Worm (Caenorhabditis elegans) whole organism, young adult: Measurements from ENCODE around the gene M106.8.

ENCODE experiments used
- B0035.1 ChIP-seq: sonication (generic microtip); optimal IDR thresholded peaks from 2 replicates; lab custom pipeline; 2016; ENCODE audit warnings: missing genetic modification characterization, mild to moderate bottlenecking, missing compliant biosample characterization, missing genotype, missing genetic modification reagents
- B0261.1 ChIP-seq: sonication (generic microtip); optimal IDR thresholded peaks from 2 replicates; lab custom pipeline; 2016; ENCODE audit warnings: mild to moderate bottlenecking, missing genetic modification characterization, moderate library complexity, missing compliant biosample characterization
- B0336.3 ChIP-seq: fragments of 200-800 bp; sonication (Bioruptor generic); IDR thresholded peaks from 2 replicates; pipeline ENCODE4 v1.3.6; 2022; ENCODE audit warnings: missing genetic modification characterization, missing compliant biosample characterization
- D2030.7 ChIP-seq: fragments of 200-800 bp; sonication (Bioruptor generic); IDR thresholded peaks from 2 replicates; pipeline ENCODE4 v1.3.6; 2022; ENCODE audit warnings: missing genetic modification reagents, missing genetic modification characterization, missing compliant biosample characterization
- F10E7.11 ChIP-seq: sonication (generic microtip); optimal IDR thresholded peaks from 2 replicates; lab custom pipeline; 2017; ENCODE audit warnings: mild to moderate bottlenecking, missing genetic modification characterization, moderate library complexity, missing compliant biosample characterization
- F23B12.7 ChIP-seq: sonication (generic microtip); optimal IDR thresholded peaks from 2 replicates; lab custom pipeline; 2017; ENCODE audit warnings: missing genetic modification characterization, mild to moderate bottlenecking, missing compliant biosample characterization, antibody characterized with exemption, moderate library complexity; ENCODE audit not compliant: insufficient read depth
- F55B11.4 ChIP-seq: sonication (generic microtip); optimal IDR thresholded peaks from 2 replicates; lab custom pipeline; 2016; ENCODE audit warnings: missing compliant biosample characterization, missing genetic modification characterization, borderline replicate concordance; ENCODE audit not compliant: insufficient read depth
- F57C9.4 ChIP-seq: sonication (generic microtip); optimal IDR thresholded peaks from 2 replicates; lab custom pipeline; 2017; ENCODE audit warnings: mild to moderate bottlenecking, missing genetic modification characterization, missing compliant biosample characterization
- K11D2.4 ChIP-seq: fragments of 200-800 bp; sonication (Bioruptor generic); IDR thresholded peaks from 2 replicates; pipeline ENCODE4 v1.3.6; 2022; ENCODE audit warnings: missing genetic modification reagents, missing genetic modification characterization, missing compliant biosample characterization
- T07F8.4 ChIP-seq: sonication (generic microtip); optimal IDR thresholded peaks from 2 replicates; lab custom pipeline; 2016; ENCODE audit warnings: mild to moderate bottlenecking, missing genetic modification characterization, moderate library complexity, missing compliant biosample characterization
- akir-1 ChIP-seq: fragments of 200-800 bp; sonication (Bioruptor generic); optimal IDR thresholded peaks from 2 replicates; lab custom pipeline; 2018; ENCODE audit warnings: mild to moderate bottlenecking, missing genetic modification characterization, moderate library complexity, missing compliant biosample characterization
- ama-1 ChIP-seq, 3 experiments: fragments of 150-350 bp in 1 of 3; sonication (generic microtip) in 2 of 3; optimal IDR thresholded peaks; 2 replicates each; lab custom pipeline; 2014 to 2018; ENCODE audit warnings: missing biosample characterization in 2 of 3, missing genetic modification characterization in 2 of 3, missing genetic modification reagents in 2 of 3
- attf-5 ChIP-seq: fragments of 200-800 bp; sonication (Bioruptor generic); optimal IDR thresholded peaks from 2 replicates; lab custom pipeline; 2018; ENCODE audit warnings: mild to moderate bottlenecking, missing genetic modification characterization, missing compliant biosample characterization
- attf-6 ChIP-seq: fragments of 200-800 bp; sonication (Bioruptor generic); IDR thresholded peaks from 2 replicates; pipeline ENCODE4 v1.3.6; 2022; ENCODE audit warnings: missing genetic modification reagents, missing genetic modification characterization, missing compliant biosample characterization
- cebp-1 ChIP-seq, 2 experiments: fragments of 200-800 bp in 1 of 2; sonication (Bioruptor generic) in 1 of 2; sonication (generic microtip) in 1 of 2; IDR thresholded peaks in 1 of 2; optimal IDR thresholded peaks in 1 of 2; 2 replicates each; pipeline versions ENCODE4 v1.3.6 to Lab custom; 2017 to 2022; ENCODE audit warnings: missing compliant biosample characterization in 2 of 2, missing genetic modification characterization in 2 of 2, mild to moderate bottlenecking in 1 of 2, missing genetic modification reagents in 1 of 2, moderate library complexity in 1 of 2
- ceh-27 ChIP-seq: fragments of 200-800 bp; sonication (Bioruptor generic); optimal IDR thresholded peaks from 2 replicates; lab custom pipeline; 2018; ENCODE audit warnings: mild to moderate bottlenecking, missing genetic modification characterization, moderate library complexity, missing compliant biosample characterization
- ceh-58 ChIP-seq: fragments of 200-800 bp; sonication (Bioruptor generic); IDR thresholded peaks from 2 replicates; pipeline ENCODE4 v1.3.6; 2022; ENCODE audit warnings: missing genetic modification characterization, missing compliant biosample characterization
- die-1 ChIP-seq: sonication (generic microtip); optimal IDR thresholded peaks from 2 replicates; lab custom pipeline; 2016; ENCODE audit warnings: missing genotype, mild to moderate bottlenecking, missing genetic modification characterization, missing compliant biosample characterization
- dpff-1 ChIP-seq: sonication (generic microtip); optimal IDR thresholded peaks from 2 replicates; lab custom pipeline; 2017; ENCODE audit warnings: mild to moderate bottlenecking, missing genetic modification characterization, missing compliant biosample characterization
- dpl-1 ChIP-seq: fragments of 150-350 bp; optimal IDR thresholded peaks from 2 replicates; lab custom pipeline; 2014; ENCODE audit warnings: missing biosample characterization, missing genetic modification reagents, missing genetic modification characterization
- efl-1 ChIP-seq: fragments of 150-350 bp; optimal IDR thresholded peaks from 2 replicates; lab custom pipeline; 2014; ENCODE audit warnings: missing biosample characterization, missing genetic modification reagents, missing genetic modification characterization
- egrh-3 ChIP-seq: fragments of 200-800 bp; sonication (Bioruptor generic); IDR thresholded peaks from 2 replicates; pipeline ENCODE4 v1.3.6; 2022; ENCODE audit warnings: missing genetic modification reagents, missing genetic modification characterization, missing compliant biosample characterization
- ets-4 ChIP-seq: fragments of 200-800 bp; sonication (Bioruptor generic); optimal IDR thresholded peaks from 2 replicates; lab custom pipeline; 2018; ENCODE audit warnings: mild to moderate bottlenecking, missing genetic modification characterization, missing compliant biosample characterization
- fkh-3 ChIP-seq: sonication (generic microtip); optimal IDR thresholded peaks from 2 replicates; lab custom pipeline; 2016; ENCODE audit warnings: mild to moderate bottlenecking, missing genetic modification characterization, missing compliant biosample characterization
- gei-17 ChIP-seq: fragments of 200-800 bp; sonication (Bioruptor generic); optimal IDR thresholded peaks from 2 replicates; lab custom pipeline; 2018; ENCODE audit warnings: mild to moderate bottlenecking, missing genetic modification characterization, missing compliant biosample characterization
- hlh-26 ChIP-seq: fragments of 200-800 bp; sonication (Bioruptor generic); conservative IDR thresholded peaks from 2 replicates; pipeline ENCODE4 v1.3.6; 2022; ENCODE audit warnings: missing genetic modification reagents, missing genetic modification characterization, missing compliant biosample characterization
- lin-26 ChIP-seq: fragments of 200-800 bp; sonication (Bioruptor generic); IDR thresholded peaks from 2 replicates; pipeline ENCODE4 v1.3.6; 2022; ENCODE audit warnings: missing genetic modification reagents, missing genetic modification characterization, missing compliant biosample characterization
- lin-35 ChIP-seq, 3 experiments: fragments of 150-350 bp in 2 of 3; sonication (generic microtip) in 1 of 3; optimal IDR thresholded peaks; 2 replicates each; lab custom pipeline; 2014 to 2018; ENCODE audit warnings: missing biosample characterization in 3 of 3, missing genetic modification characterization in 3 of 3, missing genetic modification reagents in 3 of 3
- lin-54 ChIP-seq: fragments of 200-800 bp; sonication (Bioruptor generic); optimal IDR thresholded peaks from 2 replicates; lab custom pipeline; 2018; ENCODE audit warnings: mild to moderate bottlenecking, missing genetic modification characterization, missing compliant biosample characterization
- madf-8 ChIP-seq: fragments of 200-800 bp; sonication (Bioruptor generic); conservative IDR thresholded peaks from 2 replicates; pipeline ENCODE4 v1.3.6; 2022; ENCODE audit warnings: missing genetic modification reagents, missing genetic modification characterization, missing compliant biosample characterization
- mcd-1 ChIP-seq: fragments of 200-800 bp; sonication (Bioruptor generic); IDR thresholded peaks from 2 replicates; pipeline ENCODE4 v1.3.6; 2022; ENCODE audit warnings: missing genetic modification reagents, missing genetic modification characterization, missing compliant biosample characterization
- mes-4 ChIP-seq: sonication (generic microtip); optimal IDR thresholded peaks from 2 replicates; lab custom pipeline; 2016; ENCODE audit warnings: missing genotype, missing genetic modification characterization, missing compliant biosample characterization
- mxl-1 ChIP-seq: sonication (generic microtip); optimal IDR thresholded peaks from 2 replicates; lab custom pipeline; 2016; ENCODE audit warnings: missing genetic modification characterization, missing compliant biosample characterization
- nfya-1 ChIP-seq: sonication (generic microtip); optimal IDR thresholded peaks from 2 replicates; lab custom pipeline; 2017; ENCODE audit warnings: antibody characterized with exemption, missing compliant biosample characterization, missing genetic modification characterization, borderline replicate concordance; ENCODE audit not compliant: insufficient read depth
- nhr-179 ChIP-seq: sonication (generic microtip); optimal IDR thresholded peaks from 2 replicates; lab custom pipeline; 2016; ENCODE audit warnings: mild to moderate bottlenecking, missing genetic modification characterization, missing compliant biosample characterization
- pha-4 ChIP-seq: fragments of 150-350 bp; sonication (generic microtip); optimal IDR thresholded peaks from 2 replicates; lab custom pipeline; 2014; ENCODE audit warnings: missing biosample characterization, missing genetic modification reagents, missing genetic modification characterization
- repo-1 ChIP-seq: sonication (generic microtip); optimal IDR thresholded peaks from 2 replicates; lab custom pipeline; 2017; ENCODE audit warnings: mild to moderate bottlenecking, missing genetic modification characterization, missing compliant biosample characterization
- rpc-1 ChIP-seq, 2 experiments: fragments of 150-350 bp in 1 of 2; sonication (generic microtip) in 1 of 2; optimal IDR thresholded peaks; 2 replicates each; lab custom pipeline; 2014 to 2018; ENCODE audit warnings: missing biosample characterization in 1 of 2, missing genetic modification characterization in 1 of 2, missing genetic modification reagents in 1 of 2, missing genotype in 1 of 2
- sea-2 ChIP-seq: fragments of 200-800 bp; sonication (Bioruptor generic); IDR thresholded peaks from 2 replicates; pipeline ENCODE4 v1.3.6; 2022; ENCODE audit warnings: missing genetic modification characterization, missing compliant biosample characterization
- snpc-1.1 ChIP-seq: sonication (generic microtip); optimal IDR thresholded peaks from 2 replicates; lab custom pipeline; 2017; ENCODE audit warnings: missing genetic modification characterization, mild to moderate bottlenecking, missing compliant biosample characterization, antibody characterized with exemption, moderate library complexity, missing genotype, missing genetic modification reagents; ENCODE audit not compliant: insufficient read depth
- snpc-1.3 ChIP-seq: sonication (generic microtip); optimal IDR thresholded peaks from 2 replicates; lab custom pipeline; 2017; ENCODE audit warnings: missing genetic modification characterization, mild to moderate bottlenecking, missing compliant biosample characterization, antibody characterized with exemption, moderate library complexity, missing genotype, missing genetic modification reagents; ENCODE audit not compliant: insufficient read depth
- somi-1 ChIP-seq: fragments of 200-800 bp; sonication (Bioruptor generic); optimal IDR thresholded peaks from 2 replicates; lab custom pipeline; 2018; ENCODE audit warnings: mild to moderate bottlenecking, missing genetic modification characterization, missing compliant biosample characterization
- sptf-2 ChIP-seq: fragments of 200-800 bp; sonication (Bioruptor generic); optimal IDR thresholded peaks from 2 replicates; lab custom pipeline; 2018; ENCODE audit warnings: mild to moderate bottlenecking, missing genetic modification characterization, missing compliant biosample characterization
- unc-62 ChIP-seq: fragments of 150-350 bp; optimal IDR thresholded peaks from 2 replicates; lab custom pipeline; 2014; ENCODE audit warnings: missing biosample characterization, missing genetic modification reagents, missing genetic modification characterization
- zfh-2 ChIP-seq: fragments of 200-800 bp; sonication (Bioruptor generic); conservative IDR thresholded peaks from 2 replicates; pipeline ENCODE4 v1.3.6; 2022; ENCODE audit warnings: missing genetic modification reagents, missing genetic modification characterization, missing compliant biosample characterization
- ztf-3 ChIP-seq: fragments of 200-800 bp; sonication (Bioruptor generic); optimal IDR thresholded peaks from 2 replicates; lab custom pipeline; 2018; ENCODE audit warnings: mild to moderate bottlenecking, missing genetic modification characterization, missing compliant biosample characterization

M106.8 gene

DNA sequence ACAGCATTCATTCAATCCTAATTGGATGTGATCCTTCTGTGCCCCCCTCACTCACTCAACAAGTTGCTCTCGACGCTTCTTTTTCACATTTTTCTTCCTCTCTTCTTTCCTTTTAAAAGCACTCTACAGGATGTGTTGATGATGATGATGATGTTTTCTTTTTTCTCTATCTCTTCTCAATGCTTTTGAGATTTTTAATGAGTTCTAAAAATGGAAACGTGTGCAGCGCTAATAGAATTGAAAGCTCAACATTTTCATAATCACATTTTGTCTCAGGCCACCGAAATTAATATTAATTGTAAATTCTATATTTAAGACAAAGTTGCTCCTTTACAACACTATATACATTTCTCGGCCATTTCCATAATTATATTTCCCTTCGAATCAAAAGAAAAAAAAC, 43.2 kb downstream of the M106.8 start:
- TF ChIP-seq die-1 (no peak), zfh-2 (no peak), snpc-1.1 (tag; lab: Kevin White, UChicago) (no peak), nfya-1 (tag; lab: Kevin White, UChicago) (no peak), ets-4 (GFP tag; lab: Kevin White, UChicago) (no peak), pha-4 (tag; lab: Kevin White, UChicago) (no peak), F55B11.4 (tag; lab: Kevin White, UChicago) (no peak), F57C9.4 (tag; lab: Kevin White, UChicago) (no peak), akir-1 (no peak), gei-17 (no peak), hlh-26 (GFP tag; lab: Robert Waterston, UW) (no peak), sea-2 (GFP tag; lab: Robert Waterston, UW) (no peak), attf-6 (GFP tag; lab: Robert Waterston, UW) (no peak)

DNA sequence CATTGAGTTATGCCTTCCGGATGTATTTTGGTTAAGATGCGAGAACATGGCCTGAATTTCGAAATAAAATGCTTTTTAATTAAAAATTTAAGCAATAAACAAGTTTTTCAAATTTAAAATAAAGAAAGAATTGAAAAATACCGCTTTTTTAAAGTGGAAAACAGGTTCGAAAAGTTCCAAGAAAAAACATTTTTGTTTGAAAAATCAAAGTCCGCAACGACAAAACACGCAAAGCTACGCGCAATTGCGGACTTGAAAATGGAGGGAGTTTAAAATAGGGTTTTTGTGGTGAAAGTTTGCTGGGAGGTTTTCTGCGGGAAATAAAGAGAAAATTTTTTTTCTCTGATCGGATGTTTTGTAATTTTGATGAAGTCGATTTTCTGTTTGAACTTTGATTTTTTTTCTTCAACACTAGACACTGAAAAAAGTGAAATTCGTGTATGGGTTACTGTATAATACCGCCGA, 45.0 kb downstream of the M106.8 start, which contains the start of gene npp-19:
Gene npp-19, minus strand, starts transcription at position 51 of the 465 bp plus-strand sequence.
- peak; percentile 96 for TF ChIP-seq dpl-1 (GFP tag; lab: Kevin White, UChicago)
- TF ChIP-seq mcd-1 (GFP tag; lab: Robert Waterston, UW), result peak; percentile 55
- no peak for TF ChIP-seq B0336.3
- TF ChIP-seq ztf-3, result no peak
- TF ChIP-seq fkh-3, result no peak
- no peak for TF ChIP-seq nhr-179 (tag; lab: Kevin White, UChicago)
- no peak for TF ChIP-seq sptf-2 (GFP tag; lab: Kevin White, UChicago)
- peak; percentile 33 to 97 (median 56) for TF ChIP-seq lin-35 (GFP tag; optimal IDR thresholded peaks at IDR 0.05; lab: Kevin White, UChicago)
- TF ChIP-seq egrh-3 (GFP tag; lab: Robert Waterston, UW), result no peak
- TF ChIP-seq madf-8, result no peak
- TF ChIP-seq B0261.1 (tag; lab: Kevin White, UChicago), result no peak
- TF ChIP-seq sea-2 (GFP tag; lab: Robert Waterston, UW), result no peak
- no peak for TF ChIP-seq mes-4 (tag; lab: Kevin White, UChicago)
- TF ChIP-seq snpc-1.3 (tag; lab: Kevin White, UChicago), result peak; percentile 42
- no peak for TF ChIP-seq ets-4 (GFP tag; lab: Kevin White, UChicago)
- no peak for TF ChIP-seq repo-1 (tag; lab: Kevin White, UChicago)
- no peak for TF ChIP-seq cebp-1 (GFP tag; IDR thresholded peaks at IDR 0.05; lab: Robert Waterston, UW)
- TF ChIP-seq cebp-1 (tag; optimal IDR thresholded peaks at IDR 0.05; lab: Kevin White, UChicago), result peak; percentile 2
- TF ChIP-seq unc-62 (GFP tag; lab: Kevin White, UChicago), result no peak
- TF ChIP-seq efl-1 (GFP tag; lab: Kevin White, UChicago), result peak; percentile 90
- TF ChIP-seq mxl-1, result no peak
- TF ChIP-seq lin-54 (GFP tag; lab: Kevin White, UChicago), result peak; percentile 99
- TF ChIP-seq dpff-1 (tag; lab: Kevin White, UChicago), result no peak
- no peak for TF ChIP-seq K11D2.4 (GFP tag; lab: Robert Waterston, UW)
- no peak for TF ChIP-seq T07F8.4 (tag; lab: Kevin White, UChicago)
- TF ChIP-seq B0035.1 (tag; lab: Kevin White, UChicago), result no peak
- TF ChIP-seq somi-1 (GFP tag; lab: Kevin White, UChicago), result no peak
- no peak for TF ChIP-seq ama-1 (optimal IDR thresholded peaks at IDR 0.05; lab: Kevin White, UChicago)
- TF ChIP-seq ama-1 (GFP tag; optimal IDR thresholded peaks at IDR 0.05; lab: Kevin White, UChicago), result no peak
- no peak for TF ChIP-seq ceh-58
- TF ChIP-seq F23B12.7, result peak; percentile 52
- TF ChIP-seq attf-5 (GFP tag; lab: Kevin White, UChicago), result peak; percentile 46
- no peak for TF ChIP-seq ceh-27 (GFP tag; lab: Kevin White, UChicago)
- TF ChIP-seq lin-26 (GFP tag; lab: Robert Waterston, UW), result no peak
- no peak for TF ChIP-seq D2030.7 (GFP tag; lab: Robert Waterston, UW)
- TF ChIP-seq rpc-1 (optimal IDR thresholded peaks at IDR 0.05; lab: Kevin White, UChicago), result no peak
- TF ChIP-seq rpc-1 (tag; optimal IDR thresholded peaks at IDR 0.05; lab: Kevin White, UChicago), result no peak
- no peak for TF ChIP-seq F10E7.11 (tag; lab: Kevin White, UChicago)
- TF ChIP-seq snpc-1.1 (tag; lab: Kevin White, UChicago), result no peak
